Worm (Caenorhabditis elegans): ENCODE measurements around the gene col-81.
A peak's percentile ranks its signal among the peaks of the same experiment; 100 is the strongest.

The col-81 gene

DNA sequence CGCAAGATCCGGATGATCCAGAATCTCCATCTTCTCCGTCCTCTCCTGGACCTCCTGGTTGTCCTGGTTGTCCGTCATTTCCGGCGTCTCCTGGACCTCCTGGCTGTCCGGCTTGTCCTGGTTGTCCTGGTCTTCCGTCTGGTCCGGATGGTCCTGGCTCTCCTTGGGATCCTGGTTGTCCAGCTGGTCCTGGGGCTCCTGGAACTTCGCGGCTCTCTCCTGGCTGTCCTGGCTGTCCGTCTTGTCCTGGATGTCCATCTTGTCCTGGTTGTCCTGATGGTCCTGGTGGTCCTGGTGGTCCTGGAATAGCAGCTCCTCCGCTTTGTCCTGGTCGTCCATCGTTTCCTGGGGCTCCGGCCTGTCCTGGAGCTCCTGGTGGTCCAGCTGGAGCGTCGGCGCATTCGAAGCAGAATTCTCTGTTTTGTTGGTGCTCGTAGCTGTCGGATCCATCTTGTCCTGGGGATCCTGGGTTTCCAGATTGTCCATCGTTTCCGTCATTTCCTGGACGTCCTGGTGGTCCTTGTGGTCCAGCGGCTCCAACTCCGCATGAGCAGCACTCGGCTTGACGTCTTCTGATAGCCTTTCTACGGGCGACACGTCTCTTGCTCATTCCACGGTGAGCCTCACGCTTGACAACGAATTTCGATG is 911 bp downstream of the col-81 start (continued):
- no peak for TF ChIP-seq lir-3 (tag; optimal IDR thresholded peaks at IDR 0.05)
- TF ChIP-seq lin-29 (GFP tag; IDR thresholded peaks at IDR 0.05) = no peak
- TF ChIP-seq set-16 (GFP tag; IDR thresholded peaks at IDR 0.05) = peak; percentile 96
- no peak for TF ChIP-seq nhr-237 (tag; optimal IDR thresholded peaks at IDR 0.05)
- TF ChIP-seq nhr-111 (GFP tag; optimal IDR thresholded peaks at IDR 0.05) = no peak
- no peak for TF ChIP-seq ceh-28 (tag; optimal IDR thresholded peaks at IDR 0.05)
- TF ChIP-seq jun-1 (tag; optimal IDR thresholded peaks at IDR 0.05) = no peak
- TF ChIP-seq lin-13 (GFP tag; optimal IDR thresholded peaks at IDR 0.05) = no peak
- no peak for TF ChIP-seq zfp-2 (tag; optimal IDR thresholded peaks at IDR 0.05)
- no peak for TF ChIP-seq hmg-1.1 (GFP tag; IDR thresholded peaks at IDR 0.05)
- TF ChIP-seq ceh-62 (tag; optimal IDR thresholded peaks at IDR 0.05) = no peak
- no peak for TF ChIP-seq nhr-6 (tag; optimal IDR thresholded peaks at IDR 0.05)
- TF ChIP-seq duxl-1 (tag; optimal IDR thresholded peaks at IDR 0.05; ENCODE audit: poor library complexity) = no peak
- TF ChIP-seq ztf-7 (tag; optimal IDR thresholded peaks at IDR 0.05) = no peak
- no peak for TF ChIP-seq fos-1 (tag; optimal IDR thresholded peaks at IDR 0.05)
- no peak for TF ChIP-seq sdz-12 (GFP tag; optimal IDR thresholded peaks at IDR 0.05)
- no peak for TF ChIP-seq zag-1 (tag; optimal IDR thresholded peaks at IDR 0.05)

DNA sequence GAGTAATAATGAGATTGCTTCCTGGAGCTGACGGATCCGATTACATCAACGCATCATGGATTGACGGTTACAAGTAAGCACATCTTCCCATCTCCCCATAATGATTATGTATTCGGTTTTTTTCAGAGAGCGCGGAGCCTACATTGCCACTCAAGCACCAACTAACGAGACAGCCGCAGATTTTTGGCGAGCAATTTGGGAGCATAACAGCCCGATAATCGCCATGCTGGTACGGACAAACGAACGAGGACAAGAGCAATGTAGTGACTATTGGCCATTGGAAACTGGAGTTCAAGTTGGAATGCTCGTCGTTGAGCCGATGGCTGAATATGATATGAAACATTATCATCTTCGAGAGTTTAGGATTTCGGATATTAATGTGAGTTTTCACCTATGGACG is 2.7 kb downstream of the col-81 start:
- TF ChIP-seq nhr-77 (tag; optimal IDR thresholded peaks at IDR 0.05) (no peak), ceh-82 (tag; optimal IDR thresholded peaks at IDR 0.05) (no peak), ces-1 (GFP tag; optimal IDR thresholded peaks at IDR 0.05) (no peak), Y5F2A.4 (GFP tag; optimal IDR thresholded peaks at IDR 0.05) (no peak), aha-1 (tag) (peak; percentile 92), nhr-6 (tag; optimal IDR thresholded peaks at IDR 0.05) (no peak)

DNA sequence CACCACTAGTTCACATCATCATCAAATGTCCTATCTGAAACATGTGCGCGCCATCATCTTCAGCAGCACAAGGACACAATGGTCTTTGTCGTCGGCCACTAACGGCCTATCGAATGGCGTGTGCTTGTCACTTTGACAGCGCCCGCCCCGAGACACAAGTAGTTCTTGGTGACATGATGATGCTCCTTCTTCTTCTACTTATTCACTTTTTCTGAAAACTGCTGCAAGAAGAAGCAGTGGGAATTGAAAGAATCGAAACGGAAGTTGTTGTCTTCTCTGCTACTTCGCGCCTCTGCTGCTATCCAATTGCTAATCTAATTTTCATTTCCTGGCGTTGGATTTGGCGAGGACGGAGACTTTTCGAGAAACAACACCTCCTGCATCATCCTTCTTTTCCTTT is 9.2 kb downstream of the col-81 start:
- no peak for TF ChIP-seq sdz-12 (GFP tag; optimal IDR thresholded peaks at IDR 0.05)
- peak in 1 of 2 experiments; percentile 94 for TF ChIP-seq unc-62 (GFP tag; optimal IDR thresholded peaks at IDR 0.05 in 1 of 2)
- TF ChIP-seq unc-62 (tag; optimal IDR thresholded peaks at IDR 0.05) = no peak

DNA sequence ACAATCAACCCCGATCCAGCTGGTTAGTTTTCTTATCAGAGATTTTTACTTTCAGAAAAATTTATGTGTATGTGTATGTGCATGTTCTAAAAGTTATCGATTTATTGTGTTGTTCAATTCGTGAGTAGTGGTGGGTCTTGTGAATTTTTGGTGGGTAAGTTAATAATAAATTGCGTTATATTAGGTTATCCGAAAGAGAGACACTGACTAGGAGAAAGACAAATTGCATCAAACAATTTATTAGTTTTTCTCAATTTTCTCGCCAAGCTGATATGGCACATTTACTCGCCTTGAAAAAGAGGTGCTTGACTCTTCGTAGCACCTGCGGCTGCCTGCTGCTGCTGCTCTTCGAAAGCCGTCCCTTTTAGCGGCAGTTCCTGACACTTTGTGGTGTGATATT is 14.5 kb downstream of the col-81 start:
- no peak for TF ChIP-seq lim-7 (GFP tag; IDR thresholded peaks at IDR 0.05)
- TF ChIP-seq aha-1 (tag) = peak; percentile 63
- peak; percentile 49 for TF ChIP-seq ces-1 (GFP tag; optimal IDR thresholded peaks at IDR 0.05)
- TF ChIP-seq set-16 (GFP tag; IDR thresholded peaks at IDR 0.05) = 0 out of 2 replicates have a peak, but pooled peaks have one; percentile 6
- TF ChIP-seq F49E8.2 (tag; optimal IDR thresholded peaks at IDR 0.05; ENCODE audit: borderline replicate concordance) = no peak

DNA sequence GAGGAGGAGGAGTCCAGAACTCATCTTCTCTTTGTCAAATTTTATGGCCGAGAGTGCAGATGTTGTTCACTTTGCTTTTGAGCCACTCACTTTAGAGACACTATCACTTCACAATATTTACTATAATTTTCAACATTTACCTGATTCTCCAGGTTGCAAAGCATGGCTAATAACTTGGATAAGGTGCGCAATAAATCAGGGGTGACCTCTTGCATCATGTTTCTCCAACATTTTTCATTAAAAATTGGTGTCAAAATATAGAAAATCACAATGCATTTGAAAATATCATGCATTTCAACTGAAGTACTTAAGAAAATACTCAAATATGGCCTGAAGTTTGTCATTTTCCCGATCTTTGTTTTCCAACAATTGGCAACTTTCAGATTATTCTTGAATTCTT is 18.0 kb downstream of the col-81 start:
- no peak for TF ChIP-seq ceh-20 (GFP tag; IDR thresholded peaks at IDR 0.05)
- TF ChIP-seq unc-62 (GFP tag; optimal IDR thresholded peaks at IDR 0.05 in 1 of 2) = peak in 1 of 2 experiments; percentile 97
- TF ChIP-seq unc-62 (tag; optimal IDR thresholded peaks at IDR 0.05) = no peak

DNA sequence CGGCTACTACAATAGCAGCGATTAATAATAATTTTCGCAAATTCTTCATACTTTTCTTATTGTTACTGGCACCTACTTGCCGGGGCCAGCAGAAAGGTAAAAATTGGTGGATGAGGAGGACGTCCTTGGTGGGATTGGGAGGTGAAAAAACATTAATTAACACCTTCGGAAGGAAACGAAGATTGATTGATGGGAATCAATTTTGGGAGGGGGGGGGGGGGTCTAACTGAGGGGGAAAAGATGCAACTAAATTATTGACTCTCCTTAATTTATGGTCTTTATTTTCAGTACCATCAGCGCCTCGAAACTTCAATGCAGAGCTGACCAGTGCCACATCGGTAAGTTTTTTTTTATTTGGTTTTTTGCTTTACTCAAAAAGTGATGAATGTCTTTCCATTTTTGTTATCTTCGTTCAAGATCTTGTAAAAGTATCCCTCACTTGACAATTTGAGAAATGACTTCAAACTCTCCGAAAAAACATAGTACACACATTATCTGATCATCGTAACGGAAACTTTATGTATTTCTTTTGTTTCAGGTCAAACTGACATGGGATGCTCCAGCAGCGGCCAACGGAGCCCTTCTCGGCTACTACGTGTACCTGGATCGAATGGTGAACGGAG is 19.8 kb downstream of the col-81 start:
- TF ChIP-seq aha-1 (tag) = peak; percentile 71
- TF ChIP-seq unc-62 (GFP tag; optimal IDR thresholded peaks at IDR 0.05 in 1 of 2) = peak in 1 of 2 experiments; percentile 77
- TF ChIP-seq unc-62 (tag; optimal IDR thresholded peaks at IDR 0.05) = no peak
- TF ChIP-seq daf-8 (GFP tag; IDR thresholded peaks at IDR 0.05) = no peak

DNA sequence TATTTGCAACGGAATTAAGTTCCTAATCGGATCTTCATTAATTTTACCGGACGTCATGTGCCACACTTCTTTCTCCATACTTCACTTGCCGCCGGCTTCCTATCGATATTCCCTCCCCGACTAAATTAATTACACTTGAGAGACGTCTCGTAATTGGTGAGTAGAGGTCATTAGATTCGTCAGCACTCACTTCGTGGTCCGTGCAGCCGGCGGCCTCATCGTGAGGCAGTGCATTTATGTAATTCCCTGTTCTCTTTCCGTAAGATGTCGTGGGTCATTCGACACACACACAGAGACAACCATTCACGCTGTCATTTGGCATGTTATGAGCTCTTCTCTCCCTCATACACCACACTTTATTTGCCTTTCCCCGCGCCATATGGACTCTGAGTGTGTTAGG is 23.0 kb downstream of the col-81 start:
- TF ChIP-seq Y5F2A.4 (GFP tag; optimal IDR thresholded peaks at IDR 0.05) (no peak), ztf-7 (tag; optimal IDR thresholded peaks at IDR 0.05) (no peak), unc-39 (tag; optimal IDR thresholded peaks at IDR 0.05) (no peak), ces-1 (GFP tag; optimal IDR thresholded peaks at IDR 0.05) (peak; percentile 16), unc-62 (GFP tag; optimal IDR thresholded peaks at IDR 0.05 in 1 of 2) (peak in 1 of 2 experiments; percentile 43), unc-62 (tag; optimal IDR thresholded peaks at IDR 0.05) (no peak), jun-1 (tag; optimal IDR thresholded peaks at IDR 0.05) (no peak)

Data from whole organism, L4 larva.